Fruit fly (Drosophila melanogaster) whole organism, prepupa: Measurements from ENCODE around the gene OdsH.

Experiments
- Blimp-1 ChIP-seq: fragments of 200-800 bp; sonication (Bioruptor generic); optimal IDR thresholded peaks from 3 replicates; lab custom pipeline; 2017; ENCODE audit warnings: missing biosample characterization, missing genetic modification characterization, mild to moderate bottlenecking, moderate library complexity, missing genetic modification reagents
- CG10631 ChIP-seq: fragments of 200-800 bp; sonication (Bioruptor generic); optimal IDR thresholded peaks from 2 replicates; lab custom pipeline; 2016; ENCODE audit warnings: missing biosample characterization, missing genetic modification characterization
- CG10669 ChIP-seq: fragments of 200-800 bp; sonication (Bioruptor generic); optimal IDR thresholded peaks from 3 replicates; lab custom pipeline; 2018; ENCODE audit warnings: missing biosample characterization, mild to moderate bottlenecking, missing genetic modification characterization, moderate library complexity
- CG11762 ChIP-seq: fragments of 200-800 bp; sonication (Bioruptor generic); optimal IDR thresholded peaks from 3 replicates; lab custom pipeline; 2016; ENCODE audit warnings: missing biosample characterization, missing genetic modification characterization; ENCODE audit not compliant: insufficient read depth
- CG11902 ChIP-seq: fragments of 200-800 bp; sonication (Bioruptor generic); optimal IDR thresholded peaks from 3 replicates; lab custom pipeline; 2016; ENCODE audit warnings: missing biosample characterization, missing genetic modification characterization
- CG15336 ChIP-seq: fragments of 200-800 bp; sonication (Bioruptor generic); IDR thresholded peaks from 2 replicates; pipeline ENCODE4 v1.3.6; 2022; ENCODE audit warnings: missing biosample characterization, missing genetic modification characterization
- CG1621 ChIP-seq: fragments of 200-800 bp; sonication (Bioruptor generic); optimal IDR thresholded peaks from 3 replicates; lab custom pipeline; 2018; ENCODE audit warnings: missing biosample characterization, mild to moderate bottlenecking, missing genetic modification characterization
- CG16779 ChIP-seq: fragments of 200-800 bp; sonication (Bioruptor generic); optimal IDR thresholded peaks from 3 replicates; lab custom pipeline; 2017; ENCODE audit warnings: missing biosample characterization, mild to moderate bottlenecking, missing genetic modification characterization
- CG3032 ChIP-seq: fragments of 200-800 bp; optimal IDR thresholded peaks from 2 replicates; lab custom pipeline; 2019; ENCODE audit warnings: missing biosample characterization, mild to moderate bottlenecking, missing genetic modification characterization, moderate library complexity
- CG31627 ChIP-seq: fragments of 200-800 bp; sonication (Bioruptor generic); optimal IDR thresholded peaks from 3 replicates; lab custom pipeline; 2016; ENCODE audit warnings: missing biosample characterization, missing genetic modification characterization
- CG34406 ChIP-seq: fragments of 200-800 bp; sonication (Bioruptor generic); optimal IDR thresholded peaks from 3 replicates; lab custom pipeline; 2016; ENCODE audit warnings: missing biosample characterization, missing genetic modification characterization
- CG3919 ChIP-seq: fragments of 200-800 bp; sonication (Bioruptor generic); optimal IDR thresholded peaks from 3 replicates; lab custom pipeline; 2016; ENCODE audit warnings: missing biosample characterization, missing genetic modification characterization
- CG6163 ChIP-seq: fragments of 200-800 bp; sonication (Bioruptor generic); IDR thresholded peaks from 3 replicates; pipeline ENCODE4 v1.3.6; 2022; ENCODE audit warnings: missing biosample characterization, missing genetic modification characterization
- CG6276 ChIP-seq: fragments of 200-800 bp; sonication (Bioruptor generic); optimal IDR thresholded peaks from 2 replicates; lab custom pipeline; 2017; ENCODE audit warnings: missing biosample characterization, mild to moderate bottlenecking, missing genetic modification characterization
- CG6792 ChIP-seq: fragments of 200-800 bp; sonication (Bioruptor generic); optimal IDR thresholded peaks from 3 replicates; lab custom pipeline; 2016; ENCODE audit warnings: missing biosample characterization, missing genetic modification characterization
- CG6808 ChIP-seq: fragments of 200-800 bp; sonication (Bioruptor generic); optimal IDR thresholded peaks from 3 replicates; lab custom pipeline; 2017; ENCODE audit warnings: missing biosample characterization, missing genetic modification characterization, mild to moderate bottlenecking, moderate library complexity, missing genetic modification reagents
- CG6854 ChIP-seq: fragments of 200-800 bp; sonication (Bioruptor generic); optimal IDR thresholded peaks from 2 replicates; lab custom pipeline; 2017; ENCODE audit warnings: missing biosample characterization, mild to moderate bottlenecking, missing genetic modification characterization
- CG7368 ChIP-seq: fragments of 200-800 bp; sonication (Bioruptor generic); optimal IDR thresholded peaks from 3 replicates; lab custom pipeline; 2016; ENCODE audit warnings: missing biosample characterization, missing genetic modification characterization
- CG8119 ChIP-seq: fragments of 200-800 bp; sonication (Bioruptor generic); IDR thresholded peaks from 3 replicates; pipeline ENCODE4 v1.3.6; 2022; ENCODE audit warnings: missing biosample characterization, missing genetic modification characterization
- CG8319 ChIP-seq: fragments of 200-800 bp; sonication (Bioruptor generic); optimal IDR thresholded peaks from 3 replicates; lab custom pipeline; 2016; ENCODE audit warnings: missing biosample characterization, missing genetic modification characterization
- CG8632 ChIP-seq: fragments of 200-800 bp; sonication (Bioruptor generic); optimal IDR thresholded peaks from 3 replicates; lab custom pipeline; 2016; ENCODE audit warnings: missing biosample characterization, missing genetic modification characterization
- CG9139 ChIP-seq: fragments of 200-800 bp; sonication (Bioruptor generic); optimal IDR thresholded peaks from 3 replicates; lab custom pipeline; 2017; ENCODE audit warnings: missing biosample characterization, mild to moderate bottlenecking, missing genetic modification characterization
- Eip75B ChIP-seq: fragments of 200-800 bp; sonication (Bioruptor generic); optimal IDR thresholded peaks from 3 replicates; lab custom pipeline; 2016; ENCODE audit warnings: missing biosample characterization, missing genetic modification characterization
- Eip78C ChIP-seq: fragments of 200-800 bp; sonication (Bioruptor generic); peaks from one replicate; lab custom pipeline; 2016; ENCODE audit warnings: missing biosample characterization, missing genetic modification characterization
- Eip93F ChIP-seq: fragments of 200-800 bp; sonication (Bioruptor generic); optimal IDR thresholded peaks from 2 replicates; lab custom pipeline; 2016; ENCODE audit warnings: missing biosample characterization, mild to moderate bottlenecking, missing genetic modification characterization
- Ets21C ChIP-seq: fragments of 200-800 bp; sonication (Bioruptor generic); optimal IDR thresholded peaks from 3 replicates; lab custom pipeline; 2016; ENCODE audit warnings: missing biosample characterization, missing genetic modification characterization
- Ets96B ChIP-seq: fragments of 200-800 bp; optimal IDR thresholded peaks from 2 replicates; lab custom pipeline; 2019; ENCODE audit warnings: missing biosample characterization, mild to moderate bottlenecking, missing genetic modification characterization, moderate library complexity
- Gug ChIP-seq: fragments of 200-800 bp; sonication (Bioruptor generic); IDR thresholded peaks from 2 replicates; pipeline ENCODE4 v1.3.6; 2022; ENCODE audit warnings: missing biosample characterization, missing genetic modification characterization
- Hr38 ChIP-seq: sonication (Bioruptor generic); optimal IDR thresholded peaks from 2 replicates; lab custom pipeline; 2016; ENCODE audit warnings: missing biosample characterization, missing genetic modification characterization
- Hr39 ChIP-seq: fragments of 200-800 bp; sonication (Bioruptor generic); optimal IDR thresholded peaks from 2 replicates; lab custom pipeline; 2016; ENCODE audit warnings: missing biosample characterization, missing genetic modification characterization
- Hr4 ChIP-seq: fragments of 200-800 bp; sonication (Bioruptor generic); optimal IDR thresholded peaks from 3 replicates; lab custom pipeline; 2016; ENCODE audit warnings: missing biosample characterization, missing genetic modification characterization
- Lpt ChIP-seq: fragments of 200-800 bp; sonication (Bioruptor generic); optimal IDR thresholded peaks from 3 replicates; lab custom pipeline; 2016; ENCODE audit warnings: missing biosample characterization, missing genetic modification characterization
- Met ChIP-seq: fragments of 200-800 bp; sonication (Bioruptor generic); optimal IDR thresholded peaks from 3 replicates; lab custom pipeline; 2016; ENCODE audit warnings: missing biosample characterization, missing genetic modification characterization
- Smox ChIP-seq: fragments of 200-800 bp; sonication (Bioruptor generic); optimal IDR thresholded peaks from 3 replicates; lab custom pipeline; 2016; ENCODE audit warnings: missing biosample characterization, missing genetic modification characterization
- Sox102F ChIP-seq: fragments of 200-800 bp; sonication (Bioruptor generic); optimal IDR thresholded peaks from 2 replicates; lab custom pipeline; 2016; ENCODE audit warnings: missing biosample characterization, mild to moderate bottlenecking, missing genetic modification characterization
- Sox14 ChIP-seq: fragments of 200-800 bp; sonication (Bioruptor generic); optimal IDR thresholded peaks from 3 replicates; lab custom pipeline; 2016; ENCODE audit warnings: missing biosample characterization, missing genetic modification characterization
- Sox15 ChIP-seq: fragments of 200-800 bp; sonication (Bioruptor generic); optimal IDR thresholded peaks from 3 replicates; lab custom pipeline; 2016; ENCODE audit warnings: missing biosample characterization, missing genetic modification characterization
- achi ChIP-seq: fragments of 200-800 bp; sonication (Bioruptor generic); optimal IDR thresholded peaks from 3 replicates; lab custom pipeline; 2016; ENCODE audit warnings: missing biosample characterization, missing genetic modification characterization
- acj6 ChIP-seq: fragments of 200-800 bp; sonication (Bioruptor generic); optimal IDR thresholded peaks from 3 replicates; lab custom pipeline; 2016; ENCODE audit warnings: missing biosample characterization, missing genetic modification characterization
- cyc ChIP-seq: fragments of 200-800 bp; sonication (Bioruptor generic); optimal IDR thresholded peaks from 3 replicates; lab custom pipeline; 2016; ENCODE audit warnings: missing biosample characterization, missing genetic modification characterization
- dac ChIP-seq: fragments of 200-800 bp; sonication (Bioruptor generic); optimal IDR thresholded peaks from 2 replicates; lab custom pipeline; 2017; ENCODE audit warnings: missing biosample characterization, mild to moderate bottlenecking, missing genetic modification characterization
- dsx ChIP-seq: fragments of 200-800 bp; optimal IDR thresholded peaks from 3 replicates; lab custom pipeline; 2019; ENCODE audit warnings: missing biosample characterization, mild to moderate bottlenecking, missing genetic modification characterization, moderate library complexity; ENCODE audit not compliant: poor library complexity, severe bottlenecking
- esn ChIP-seq: fragments of 200-800 bp; sonication (Bioruptor generic); optimal IDR thresholded peaks from 2 replicates; lab custom pipeline; 2016; ENCODE audit warnings: missing biosample characterization, mild to moderate bottlenecking, missing genetic modification characterization, moderate library complexity
- fd85E ChIP-seq: fragments of 200-800 bp; sonication (Bioruptor generic); optimal IDR thresholded peaks from 3 replicates; lab custom pipeline; 2016; ENCODE audit warnings: missing biosample characterization, missing genetic modification characterization
- fkh ChIP-seq: fragments of 200-800 bp; sonication (Bioruptor generic); optimal IDR thresholded peaks from 3 replicates; lab custom pipeline; 2017; ENCODE audit warnings: missing biosample characterization, mild to moderate bottlenecking, missing genetic modification characterization, moderate library complexity
- lz ChIP-seq: fragments of 200-800 bp; sonication (Bioruptor generic); optimal IDR thresholded peaks from 3 replicates; lab custom pipeline; 2016; ENCODE audit warnings: missing biosample characterization, missing genetic modification characterization
- net ChIP-seq: fragments of 200-800 bp; sonication (Bioruptor generic); optimal IDR thresholded peaks from 3 replicates; lab custom pipeline; 2016; ENCODE audit warnings: missing biosample characterization, missing genetic modification characterization
- pdm3 ChIP-seq: fragments of 200-800 bp; sonication (Bioruptor generic); optimal IDR thresholded peaks from 3 replicates; lab custom pipeline; 2016; ENCODE audit warnings: missing biosample characterization, missing genetic modification characterization
- spab ChIP-seq: fragments of 200-800 bp; sonication (Bioruptor generic); optimal IDR thresholded peaks from 2 replicates; lab custom pipeline; 2017; ENCODE audit warnings: missing biosample characterization, mild to moderate bottlenecking, missing genetic modification characterization, missing genetic modification reagents
- ss ChIP-seq, 2 experiments: fragments of 200-800 bp; sonication (Bioruptor generic); optimal IDR thresholded peaks; 2 replicates in 1 of 2; 3 replicates in 1 of 2; lab custom pipeline; 2017 to 2018; ENCODE audit warnings: mild to moderate bottlenecking in 2 of 2, missing biosample characterization in 2 of 2, missing genetic modification characterization in 2 of 2, moderate library complexity in 1 of 2
- svp ChIP-seq: fragments of 200-800 bp; sonication (Bioruptor generic); peaks from one replicate; lab custom pipeline; 2016; ENCODE audit warnings: missing biosample characterization, missing genetic modification characterization
- topi ChIP-seq: fragments of 200-800 bp; sonication (Bioruptor generic); optimal IDR thresholded peaks from 3 replicates; lab custom pipeline; 2016; ENCODE audit warnings: missing biosample characterization, missing genetic modification characterization
- vri ChIP-seq: fragments of 200-800 bp; sonication (Bioruptor generic); optimal IDR thresholded peaks from 3 replicates; lab custom pipeline; 2016; ENCODE audit warnings: missing biosample characterization, mild to moderate bottlenecking, missing genetic modification characterization

The OdsH gene

dm6 chrX:17806973-17807372 lies 16.2 kb downstream of the OdsH start:
- no peak for TF ChIP-seq Lpt
- TF ChIP-seq CG6276 (GFP tag; lab: Kevin White, UChicago): no peak
- no peak for TF ChIP-seq Hr38 (GFP tag; lab: Kevin White, UChicago)
- TF ChIP-seq lz (GFP tag; lab: Kevin White, UChicago): peak; percentile 14
- peak; percentile 47 for TF ChIP-seq dsx
- 0 out of 3 replicates have a peak, but pooled peaks have one; percentile 27 for TF ChIP-seq CG8119
- TF ChIP-seq CG6792 (GFP tag; lab: Kevin White, UChicago): peak; percentile 9
- TF ChIP-seq Ets96B (tag; lab: Kevin White, UChicago): peak; percentile 60
- no peak for TF ChIP-seq CG1621 (tag; lab: Kevin White, UChicago)
- TF ChIP-seq Sox102F (GFP tag; lab: Kevin White, UChicago): peak; percentile 7
- peak; percentile 7 for TF ChIP-seq Eip75B (GFP tag; lab: Kevin White, UChicago)
- TF ChIP-seq CG6808 (GFP tag; lab: Kevin White, UChicago): peak; percentile 64
- TF ChIP-seq CG6163 (GFP tag; lab: Robert Waterston, UW): no peak
- TF ChIP-seq Hr39 (GFP tag; lab: Kevin White, UChicago): no peak
- no peak for TF ChIP-seq CG15336 (GFP tag; lab: Robert Waterston, UW)
- peak; percentile 23 for TF ChIP-seq CG9139 (GFP tag; lab: Kevin White, UChicago)
- TF ChIP-seq topi (GFP tag; lab: Kevin White, UChicago): peak; percentile 33
- peak; percentile 53 for TF ChIP-seq CG3919 (GFP tag; lab: Kevin White, UChicago)
- TF ChIP-seq Eip78C (GFP tag; lab: Kevin White, UChicago): peak; percentile 77
- no peak for TF ChIP-seq Blimp-1 (GFP tag; lab: Kevin White, UChicago)
- peak; percentile 12 for TF ChIP-seq net (GFP tag; lab: Kevin White, UChicago)
- TF ChIP-seq CG6854 (GFP tag; lab: Kevin White, UChicago): no peak
- TF ChIP-seq svp (GFP tag; lab: Kevin White, UChicago): peak; percentile 71
- peak; percentile 23 for TF ChIP-seq CG34406 (GFP tag; lab: Kevin White, UChicago)
- TF ChIP-seq cyc (GFP tag; lab: Kevin White, UChicago): peak; percentile 18
- no peak for TF ChIP-seq dac
- TF ChIP-seq ss (GFP tag; optimal IDR thresholded peaks at IDR 0.05; lab: Kevin White, UChicago): peak in 1 of 2 experiments; percentile 66
- TF ChIP-seq CG10669: peak; percentile 53
- no peak for TF ChIP-seq fkh (GFP tag; lab: Kevin White, UChicago)
- TF ChIP-seq Met (GFP tag; lab: Kevin White, UChicago): peak; percentile 36
- TF ChIP-seq CG16779 (tag; lab: Kevin White, UChicago): no peak
- TF ChIP-seq pdm3 (GFP tag; lab: Kevin White, UChicago): peak; percentile 2
- no peak for TF ChIP-seq CG11762 (GFP tag; lab: Kevin White, UChicago)
- no peak for TF ChIP-seq Gug
- peak; percentile 20 for TF ChIP-seq vri
- TF ChIP-seq Sox15 (GFP tag; lab: Kevin White, UChicago): peak; percentile 8
- TF ChIP-seq CG3032: peak; percentile 65
- peak; percentile 46 for TF ChIP-seq esn (GFP tag; lab: Kevin White, UChicago)
- TF ChIP-seq CG8632: peak; percentile 40
- TF ChIP-seq Smox: peak; percentile 34
- TF ChIP-seq fd85E (GFP tag; lab: Kevin White, UChicago): no peak
- TF ChIP-seq acj6 (GFP tag; lab: Kevin White, UChicago): peak; percentile 50
- no peak for TF ChIP-seq CG31627 (GFP tag; lab: Kevin White, UChicago)
- TF ChIP-seq spab (GFP tag; lab: Kevin White, UChicago): peak; percentile 35
- peak; percentile 45 for TF ChIP-seq achi
- no peak for TF ChIP-seq CG11902 (GFP tag; lab: Kevin White, UChicago)
- no peak for TF ChIP-seq Hr4 (GFP tag; lab: Kevin White, UChicago)
- TF ChIP-seq Ets21C (GFP tag; lab: Kevin White, UChicago): no peak
- no peak for TF ChIP-seq CG7368 (GFP tag; lab: Kevin White, UChicago)
- TF ChIP-seq CG10631 (GFP tag; lab: Kevin White, UChicago): peak; percentile 45
- no peak for TF ChIP-seq CG8319 (GFP tag; lab: Kevin White, UChicago)
- TF ChIP-seq Sox14 (GFP tag; lab: Kevin White, UChicago): no peak
- TF ChIP-seq Eip93F (GFP tag; lab: Kevin White, UChicago): no peak
